Worm (Caenorhabditis elegans) whole organism, mixed stage, embryonic: Measurements from ENCODE around the gene spp-1.

Experiments
- M03D4.4 ChIP-seq: sonication (generic microtip); optimal IDR thresholded peaks from 2 replicates; lab custom pipeline; 2017; ENCODE audit warnings: mild to moderate bottlenecking, missing genetic modification characterization, missing compliant biosample characterization
- blmp-1 ChIP-seq: fragments of 150-350 bp; optimal IDR thresholded peaks from 2 replicates; lab custom pipeline; 2014; ENCODE audit warnings: missing biosample characterization, missing genetic modification characterization
- ceh-39 ChIP-seq: fragments of 150-350 bp; optimal IDR thresholded peaks from 2 replicates; lab custom pipeline; 2014; ENCODE audit warnings: missing biosample characterization, missing genetic modification characterization
- ceh-43 ChIP-seq: fragments of 200-800 bp; sonication (Bioruptor generic); optimal IDR thresholded peaks from 2 replicates; lab custom pipeline; 2018; ENCODE audit warnings: mild to moderate bottlenecking, missing genetic modification characterization, moderate library complexity, missing compliant biosample characterization
- ceh-83 ChIP-seq: fragments of 200-800 bp; sonication (Bioruptor generic); optimal IDR thresholded peaks from 2 replicates; lab custom pipeline; 2018; ENCODE audit warnings: mild to moderate bottlenecking, missing genetic modification characterization, missing compliant biosample characterization
- ces-1 ChIP-seq: fragments of 150-350 bp; optimal IDR thresholded peaks from 2 replicates; lab custom pipeline; 2014; ENCODE audit warnings: missing biosample characterization, missing genetic modification reagents, missing genetic modification characterization
- cnd-1 ChIP-seq: fragments of 200-800 bp; sonication (Bioruptor generic); optimal IDR thresholded peaks from 2 replicates; lab custom pipeline; 2018; ENCODE audit warnings: mild to moderate bottlenecking, missing genetic modification characterization, missing compliant biosample characterization
- drap-1 ChIP-seq: fragments of 200-800 bp; sonication (Bioruptor generic); optimal IDR thresholded peaks from 3 replicates; lab custom pipeline; 2018; ENCODE audit warnings: mild to moderate bottlenecking, missing genetic modification characterization, missing compliant biosample characterization
- elt-1 ChIP-seq: sonication (generic microtip); optimal IDR thresholded peaks from 2 replicates; lab custom pipeline; 2017; ENCODE audit warnings: missing genetic modification characterization, mild to moderate bottlenecking, missing compliant biosample characterization, antibody characterized with exemption, moderate library complexity, borderline replicate concordance; ENCODE audit not compliant: insufficient read depth
- elt-3 ChIP-seq: fragments of 150-350 bp; optimal IDR thresholded peaks from 2 replicates; lab custom pipeline; 2014; ENCODE audit warnings: missing biosample characterization, missing genetic modification characterization
- ham-2 ChIP-seq: fragments of 200-800 bp; sonication (Bioruptor generic); optimal IDR thresholded peaks from 2 replicates; lab custom pipeline; 2018; ENCODE audit warnings: mild to moderate bottlenecking, missing genetic modification characterization, missing compliant biosample characterization
- hlh-1 ChIP-seq: fragments of 150-350 bp; optimal IDR thresholded peaks from 2 replicates; lab custom pipeline; 2014; ENCODE audit warnings: missing biosample characterization, missing genetic modification reagents, missing genetic modification characterization
- lin-13 ChIP-seq: fragments of 150-350 bp; optimal IDR thresholded peaks from 2 replicates; lab custom pipeline; 2014; ENCODE audit warnings: missing biosample characterization, missing genetic modification characterization
- lin-32 ChIP-seq: fragments of 200-800 bp; sonication (Bioruptor generic); optimal IDR thresholded peaks from 2 replicates; lab custom pipeline; 2018; ENCODE audit warnings: mild to moderate bottlenecking, missing genetic modification characterization, missing compliant biosample characterization
- lsy-2 ChIP-seq: fragments of 150-350 bp; optimal IDR thresholded peaks from 2 replicates; lab custom pipeline; 2014; ENCODE audit warnings: missing biosample characterization, missing genetic modification characterization
- mab-5 ChIP-seq: fragments of 150-350 bp; optimal IDR thresholded peaks from 2 replicates; lab custom pipeline; 2014; ENCODE audit warnings: missing biosample characterization, missing genetic modification characterization
- mep-1 ChIP-seq: fragments of 150-350 bp; optimal IDR thresholded peaks from 2 replicates; lab custom pipeline; 2017; ENCODE audit warnings: missing biosample characterization, missing genetic modification reagents, missing genetic modification characterization, inconsistent platforms
- mls-2 ChIP-seq: sonication (generic microtip); optimal IDR thresholded peaks from 2 replicates; lab custom pipeline; 2016; ENCODE audit warnings: mild to moderate bottlenecking, missing genetic modification characterization, moderate library complexity, missing compliant biosample characterization
- nhr-12 ChIP-seq: fragments of 150-350 bp; optimal IDR thresholded peaks from 2 replicates; lab custom pipeline; 2014; ENCODE audit warnings: missing biosample characterization, missing genetic modification characterization
- nhr-2 ChIP-seq: fragments of 150-350 bp; optimal IDR thresholded peaks from 2 replicates; lab custom pipeline; 2014; ENCODE audit warnings: missing biosample characterization, missing genetic modification characterization
- nhr-237 ChIP-seq: fragments of 150-350 bp; optimal IDR thresholded peaks from 2 replicates; lab custom pipeline; 2014; ENCODE audit warnings: missing biosample characterization, missing genetic modification characterization
- nhr-28 ChIP-seq: fragments of 150-350 bp; optimal IDR thresholded peaks from 2 replicates; lab custom pipeline; 2014; ENCODE audit warnings: missing biosample characterization, missing genetic modification characterization
- nhr-76 ChIP-seq: sonication (generic microtip); optimal IDR thresholded peaks from 2 replicates; lab custom pipeline; 2017; ENCODE audit warnings: missing biosample characterization, missing genetic modification characterization
- sem-2 ChIP-seq: fragments of 200-800 bp; sonication (Bioruptor generic); optimal IDR thresholded peaks from 2 replicates; lab custom pipeline; 2018; ENCODE audit warnings: mild to moderate bottlenecking, missing genetic modification characterization, missing compliant biosample characterization
- snpc-4 ChIP-seq: fragments of 150-350 bp; optimal IDR thresholded peaks from 2 replicates; lab custom pipeline; 2014; ENCODE audit warnings: missing biosample characterization, missing genetic modification characterization
- sptf-1 ChIP-seq: sonication (generic microtip); optimal IDR thresholded peaks from 2 replicates; lab custom pipeline; 2017; ENCODE audit warnings: mild to moderate bottlenecking, missing genetic modification characterization, moderate library complexity, missing compliant biosample characterization
- unc-120 ChIP-seq: sonication (generic microtip); optimal IDR thresholded peaks from 2 replicates; lab custom pipeline; 2017; ENCODE audit warnings: missing genetic modification characterization, missing compliant biosample characterization; ENCODE audit not compliant: poor library complexity, severe bottlenecking
- unc-39 ChIP-seq: fragments of 150-350 bp; optimal IDR thresholded peaks from 2 replicates; lab custom pipeline; 2014; ENCODE audit warnings: missing biosample characterization, missing genetic modification characterization
- unc-62 ChIP-seq: fragments of 150-350 bp; optimal IDR thresholded peaks from 2 replicates; lab custom pipeline; 2014; ENCODE audit warnings: missing biosample characterization, missing genetic modification reagents, missing genetic modification characterization
- zip-8 ChIP-seq: fragments of 150-350 bp; optimal IDR thresholded peaks from 2 replicates; lab custom pipeline; 2014; ENCODE audit warnings: missing biosample characterization, missing genetic modification characterization

Gene spp-1

ce11 chrIII:10357598-10358186 lies 2.2 kb upstream of the spp-1 start, which contains the start of gene umps-1:
TSS of gene umps-1 (minus strand) at chrIII:10357648.
- no peak for TF ChIP-seq nhr-2 (tag; lab: Kevin White, UChicago)
- peak; percentile 93 for TF ChIP-seq zip-8 (tag; lab: Kevin White, UChicago)
- TF ChIP-seq lsy-2: peak; percentile 94

- TF ChIP-seq blmp-1 (tag; lab: Kevin White, UChicago): no peak
- TF ChIP-seq lsy-2: no peak
- TF ChIP-seq nhr-76 (tag; lab: Kevin White, UChicago): no peak
- no peak for TF ChIP-seq mab-5 (tag; lab: Kevin White, UChicago)
- no peak for TF ChIP-seq snpc-4 (tag; lab: Kevin White, UChicago)
- no peak for TF ChIP-seq M03D4.4
- TF ChIP-seq unc-120 (tag; lab: Kevin White, UChicago): no peak
Observed at ce11 chrIII:10354591-10354990, 877 bp downstream of the spp-1 start.

ce11 chrIII:10353423-10353822 lies 2.0 kb downstream of the spp-1 start:
- TF ChIP-seq nhr-237 (tag; lab: Kevin White, UChicago) (no peak), blmp-1 (tag; lab: Kevin White, UChicago) (no peak), ceh-83 (GFP tag; lab: Kevin White, UChicago) (no peak), mls-2 (tag; lab: Kevin White, UChicago) (no peak), nhr-28 (tag; lab: Kevin White, UChicago) (no peak), lin-13 (tag; lab: Kevin White, UChicago) (no peak), cnd-1 (tag; lab: Kevin White, UChicago) (no peak), ces-1 (GFP tag; lab: Kevin White, UChicago) (no peak), hlh-1 (tag; lab: Kevin White, UChicago) (no peak), ceh-43 (GFP tag; lab: Kevin White, UChicago) (no peak)

- TF ChIP-seq ces-1 (GFP tag; lab: Kevin White, UChicago) (no peak), ceh-39 (tag; lab: Kevin White, UChicago) (no peak), nhr-12 (tag; lab: Kevin White, UChicago) (no peak)
- TF ChIP-seq, all 35 proteins: peak for 0
Observed at ce11 chrIII:10351595-10352207, 3.8 kb downstream of the spp-1 start, which contains the start of gene T07C4.3. TSS of gene T07C4.3 (plus strand) at chrIII:10352157.

ce11 chrIII:10347049-10347448 lies 8.4 kb downstream of the spp-1 start, which contains the start of gene tbx-8:
TSS of gene tbx-8 (plus strand) at chrIII:10347349.
- TF ChIP-seq drap-1 (GFP tag; lab: Kevin White, UChicago) (no peak), ham-2 (GFP tag; lab: Kevin White, UChicago) (no peak), zip-8 (tag; lab: Kevin White, UChicago) (no peak), hlh-1 (tag; lab: Kevin White, UChicago) (no peak), ceh-83 (GFP tag; lab: Kevin White, UChicago) (no peak), sem-2 (no peak), M03D4.4 (no peak), lin-32 (GFP tag; lab: Kevin White, UChicago) (no peak), mep-1 (tag; lab: Kevin White, UChicago) (no peak), unc-120 (tag; lab: Kevin White, UChicago) (no peak), nhr-28 (tag; lab: Kevin White, UChicago) (no peak), elt-1 (tag; lab: Kevin White, UChicago) (no peak), unc-39 (no peak), snpc-4 (tag; lab: Kevin White, UChicago) (no peak)

DNA sequence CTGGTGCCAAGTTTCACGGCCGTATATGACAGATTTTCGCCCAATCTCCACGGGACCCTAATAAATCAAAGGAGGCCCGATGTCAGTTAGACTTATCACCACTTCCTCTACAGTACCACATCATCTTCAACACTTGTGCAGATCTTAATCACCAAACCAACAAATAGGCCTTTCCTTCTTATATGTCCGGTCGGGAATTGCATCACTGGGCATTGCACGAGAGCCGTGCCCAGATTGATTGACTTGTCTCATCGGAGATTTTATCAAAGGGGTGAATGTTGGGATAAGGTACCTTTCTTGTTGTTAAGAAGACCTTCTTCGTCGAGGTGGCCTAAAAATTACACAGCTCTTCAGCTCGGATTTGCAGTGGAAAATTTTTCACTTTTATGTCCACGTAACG lies 10.7 kb downstream of the spp-1 start:
- peak; percentile 83 for TF ChIP-seq elt-1 (tag; lab: Kevin White, UChicago)
- peak; percentile 63 for TF ChIP-seq unc-62
- TF ChIP-seq lsy-2: no peak
- TF ChIP-seq lin-13 (tag; lab: Kevin White, UChicago): no peak
- no peak for TF ChIP-seq sem-2
- TF ChIP-seq mls-2 (tag; lab: Kevin White, UChicago): no peak
- TF ChIP-seq hlh-1 (tag; lab: Kevin White, UChicago): no peak
- no peak for TF ChIP-seq mep-1 (tag; lab: Kevin White, UChicago)
- TF ChIP-seq sptf-1 (tag; lab: Kevin White, UChicago): no peak
- peak; percentile 5 for TF ChIP-seq nhr-2 (tag; lab: Kevin White, UChicago)
- no peak for TF ChIP-seq elt-3 (tag; lab: Kevin White, UChicago)
- TF ChIP-seq nhr-28 (tag; lab: Kevin White, UChicago): no peak
- no peak for TF ChIP-seq nhr-237 (tag; lab: Kevin White, UChicago)
